Worm (Caenorhabditis elegans) whole organism, mixed stage, embryonic: Measurements from ENCODE around the gene marc-5.

ENCODE experiments used
- blmp-1 ChIP-seq: fragments of 150-350 bp; optimal IDR thresholded peaks from 2 replicates; lab custom pipeline; 2014; ENCODE audit warnings: missing biosample characterization, missing genetic modification characterization
- ceh-43 ChIP-seq: fragments of 200-800 bp; sonication (Bioruptor generic); optimal IDR thresholded peaks from 2 replicates; lab custom pipeline; 2018; ENCODE audit warnings: mild to moderate bottlenecking, missing genetic modification characterization, moderate library complexity, missing compliant biosample characterization
- ces-1 ChIP-seq: fragments of 150-350 bp; optimal IDR thresholded peaks from 2 replicates; lab custom pipeline; 2014; ENCODE audit warnings: missing biosample characterization, missing genetic modification reagents, missing genetic modification characterization
- cnd-1 ChIP-seq: fragments of 200-800 bp; sonication (Bioruptor generic); optimal IDR thresholded peaks from 2 replicates; lab custom pipeline; 2018; ENCODE audit warnings: mild to moderate bottlenecking, missing genetic modification characterization, missing compliant biosample characterization
- elt-1 ChIP-seq: sonication (generic microtip); optimal IDR thresholded peaks from 2 replicates; lab custom pipeline; 2017; ENCODE audit warnings: missing genetic modification characterization, mild to moderate bottlenecking, missing compliant biosample characterization, antibody characterized with exemption, moderate library complexity, borderline replicate concordance; ENCODE audit not compliant: insufficient read depth
- elt-3 ChIP-seq: fragments of 150-350 bp; optimal IDR thresholded peaks from 2 replicates; lab custom pipeline; 2014; ENCODE audit warnings: missing biosample characterization, missing genetic modification characterization
- nhr-12 ChIP-seq: fragments of 150-350 bp; optimal IDR thresholded peaks from 2 replicates; lab custom pipeline; 2014; ENCODE audit warnings: missing biosample characterization, missing genetic modification characterization
- nhr-76 ChIP-seq: sonication (generic microtip); optimal IDR thresholded peaks from 2 replicates; lab custom pipeline; 2017; ENCODE audit warnings: missing biosample characterization, missing genetic modification characterization
- pha-4 ChIP-seq: fragments of 150-350 bp; optimal IDR thresholded peaks from 2 replicates; lab custom pipeline; 2018; ENCODE audit warnings: missing biosample characterization, missing genetic modification reagents, missing genetic modification characterization
- snpc-4 ChIP-seq: fragments of 150-350 bp; optimal IDR thresholded peaks from 2 replicates; lab custom pipeline; 2014; ENCODE audit warnings: missing biosample characterization, missing genetic modification characterization
- unc-39 ChIP-seq: fragments of 150-350 bp; optimal IDR thresholded peaks from 2 replicates; lab custom pipeline; 2014; ENCODE audit warnings: missing biosample characterization, missing genetic modification characterization
- unc-62 ChIP-seq: fragments of 150-350 bp; optimal IDR thresholded peaks from 2 replicates; lab custom pipeline; 2014; ENCODE audit warnings: missing biosample characterization, missing genetic modification reagents, missing genetic modification characterization

ce11 chrII:12417996-12418395 is 38.7 kb upstream of the marc-5 start:
- TF ChIP-seq nhr-76 (tag; lab: Kevin White, UChicago) = no peak
- TF ChIP-seq nhr-12 (tag; lab: Kevin White, UChicago) = no peak
- TF ChIP-seq unc-39 (tag; lab: Kevin White, UChicago) = no peak
- TF ChIP-seq unc-62 (GFP tag; lab: Kevin White, UChicago) = no peak
- TF ChIP-seq snpc-4 (tag; lab: Kevin White, UChicago) = no peak
- no peak for TF ChIP-seq cnd-1 (tag; lab: Kevin White, UChicago)
- no peak for TF ChIP-seq ces-1 (GFP tag; lab: Kevin White, UChicago)
- no peak for TF ChIP-seq pha-4 (tag; lab: Kevin White, UChicago)
- TF ChIP-seq elt-3 (tag; lab: Kevin White, UChicago) = no peak
- no peak for TF ChIP-seq elt-1 (tag; lab: Kevin White, UChicago)
- TF ChIP-seq ceh-43 (GFP tag; lab: Kevin White, UChicago) = no peak
- no peak for TF ChIP-seq blmp-1 (tag; lab: Kevin White, UChicago)
